Worm (Caenorhabditis elegans): Measurements from ENCODE around the gene nkb-3.

DNA sequence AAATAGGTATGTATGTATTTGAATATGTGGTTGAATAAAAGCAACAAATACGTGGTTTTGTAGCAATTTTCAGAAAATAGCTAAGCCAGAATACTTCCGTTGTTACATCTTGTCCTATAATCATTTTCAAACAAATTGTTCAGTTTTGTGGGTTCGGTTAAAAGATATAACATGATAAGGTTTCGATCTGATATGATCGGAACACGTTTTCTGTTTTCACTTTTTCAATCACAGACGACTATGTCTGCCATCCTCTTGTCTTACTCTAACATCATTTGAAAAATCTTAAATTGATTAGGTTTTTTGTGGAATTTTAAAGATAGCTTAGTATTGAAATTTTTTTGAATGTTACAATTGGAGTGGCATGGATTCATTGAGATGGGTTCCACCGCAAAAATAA lies 44.1 kb downstream of the nkb-3 start:
- TF ChIP-seq jun-1 (tag; optimal IDR thresholded peaks at IDR 0.05) (no peak), nhr-12 (tag; optimal IDR thresholded peaks at IDR 0.05) (no peak), pqm-1 (tag; optimal IDR thresholded peaks at IDR 0.05) (no peak)
